Fruit fly (Drosophila melanogaster) whole organism, embryonic: ENCODE measurements around the gene Lim1.
A peak's percentile ranks its signal among the peaks of the same experiment; 100 is the strongest.

Source experiments
- Atf-2 ChIP-seq: fragments of 200-800 bp; sonication (Bioruptor generic); optimal IDR thresholded peaks from 2 replicates; lab custom pipeline; 2016; ENCODE audit warnings: missing biosample characterization, missing genetic modification characterization
- Atf3 ChIP-seq: fragments of 200-800 bp; sonication (Bioruptor generic); optimal IDR thresholded peaks from 3 replicates; lab custom pipeline; 2016; ENCODE audit warnings: missing biosample characterization, missing genetic modification characterization
- Atf6 ChIP-seq: fragments of 200-800 bp; sonication (Bioruptor generic); IDR thresholded peaks from 2 replicates; pipeline ENCODE4 v1.3.6; 2022; ENCODE audit warnings: missing biosample characterization, missing genetic modification characterization
- CG11695 ChIP-seq: fragments of 200-800 bp; sonication (Bioruptor generic); IDR thresholded peaks from 3 replicates; pipeline ENCODE4 v1.3.6; 2022; ENCODE audit warnings: missing biosample characterization, missing genetic modification characterization
- CG17328 ChIP-seq: fragments of 200-800 bp; sonication (Bioruptor generic); IDR thresholded peaks from 2 replicates; pipeline ENCODE4 v1.3.6; 2022; ENCODE audit warnings: missing biosample characterization, missing genetic modification characterization
- CG17829 ChIP-seq: fragments of 200-800 bp; optimal IDR thresholded peaks from 2 replicates; lab custom pipeline; 2019; ENCODE audit warnings: missing biosample characterization, mild to moderate bottlenecking, missing genetic modification characterization, moderate library complexity
- CG18476 ChIP-seq: fragments of 200-800 bp; sonication (Bioruptor generic); optimal IDR thresholded peaks from 2 replicates; lab custom pipeline; 2016; ENCODE audit warnings: missing biosample characterization, mild to moderate bottlenecking, missing genetic modification characterization
- CG2199 ChIP-seq: fragments of 200-800 bp; sonication (Bioruptor generic); IDR thresholded peaks from 3 replicates; pipeline ENCODE4 v1.3.6; 2022; ENCODE audit warnings: missing biosample characterization, missing genetic modification characterization
- CG30020 ChIP-seq: fragments of 200-800 bp; optimal IDR thresholded peaks from 2 replicates; lab custom pipeline; 2019; ENCODE audit warnings: missing biosample characterization, mild to moderate bottlenecking, missing genetic modification characterization, moderate library complexity
- CG31365 ChIP-seq: fragments of 200-800 bp; sonication (Bioruptor generic); optimal IDR thresholded peaks from 2 replicates; lab custom pipeline; 2018; ENCODE audit warnings: missing biosample characterization, mild to moderate bottlenecking, missing genetic modification characterization
- CG31388 ChIP-seq: fragments of 200-800 bp; sonication (Bioruptor generic); optimal IDR thresholded peaks from 2 replicates; lab custom pipeline; 2016; ENCODE audit warnings: missing biosample characterization, missing genetic modification characterization
- CG42726 ChIP-seq: fragments of 200-800 bp; sonication (Bioruptor generic); IDR thresholded peaks from 2 replicates; pipeline ENCODE4 v1.3.6; 2022; ENCODE audit warnings: missing biosample characterization, missing genetic modification characterization; ENCODE audit not compliant: partially characterized antibody
- CG4360 ChIP-seq: fragments of 200-800 bp; sonication (Bioruptor generic); IDR thresholded peaks from 2 replicates; pipeline ENCODE4 v1.3.6; 2022; ENCODE audit warnings: missing biosample characterization, missing genetic modification characterization
- CG6175 ChIP-seq: fragments of 200-800 bp; sonication (Bioruptor generic); IDR thresholded peaks from 3 replicates; pipeline ENCODE4 v1.3.6; 2022; ENCODE audit warnings: missing biosample characterization, missing genetic modification characterization
- CG6254 ChIP-seq: fragments of 200-800 bp; sonication (Bioruptor generic); optimal IDR thresholded peaks from 3 replicates; lab custom pipeline; 2017; ENCODE audit warnings: mild to moderate bottlenecking, missing biosample characterization, missing genetic modification reagents, missing genetic modification characterization
- CG6272 ChIP-seq: fragments of 200-800 bp; sonication (Bioruptor generic); IDR thresholded peaks from 2 replicates; pipeline ENCODE4 v1.3.6; 2022; ENCODE audit warnings: missing biosample characterization, missing genetic modification characterization
- CG6654 ChIP-seq: fragments of 200-800 bp; sonication (Bioruptor generic); optimal IDR thresholded peaks from 2 replicates; lab custom pipeline; 2017; ENCODE audit warnings: missing biosample characterization, mild to moderate bottlenecking, missing genetic modification characterization
- CG6791 ChIP-seq: fragments of 200-800 bp; sonication (Bioruptor generic); IDR thresholded peaks from 3 replicates; pipeline ENCODE4 v1.3.6; 2022; ENCODE audit warnings: missing biosample characterization, missing genetic modification characterization; ENCODE audit not compliant: partially characterized antibody
- CG8290 ChIP-seq, 3 experiments: fragments of 200-800 bp; sonication (Bioruptor generic); optimal IDR thresholded peaks; 2 replicates each; lab custom pipeline; 2016 to 2019; ENCODE audit warnings: missing biosample characterization in 3 of 3, missing genetic modification characterization in 3 of 3, mild to moderate bottlenecking in 2 of 3, moderate library complexity in 1 of 3
- CG8478 ChIP-seq: fragments of >200 bp; optimal IDR thresholded peaks from 2 replicates; lab custom pipeline; 2018
- Dref ChIP-seq: fragments of 200-800 bp; sonication (Bioruptor generic); IDR thresholded peaks from 2 replicates; pipeline ENCODE4 v1.3.6; 2022; ENCODE audit warnings: missing biosample characterization, missing genetic modification characterization
- Fer1 ChIP-seq: fragments of 200-800 bp; sonication (Bioruptor generic); optimal IDR thresholded peaks from 2 replicates; lab custom pipeline; 2017; ENCODE audit warnings: missing biosample characterization, mild to moderate bottlenecking, missing genetic modification characterization
- Nf-YA ChIP-seq: fragments of 200-800 bp; sonication (Bioruptor generic); IDR thresholded peaks from 2 replicates; pipeline ENCODE4 v1.3.6; 2022; ENCODE audit warnings: missing biosample characterization, missing genetic modification characterization
- Pdp1 ChIP-seq, 2 experiments: fragments of 200-800 bp; sonication (Bioruptor generic); optimal IDR thresholded peaks; 3 replicates each; lab custom pipeline; 2016; ENCODE audit warnings: missing biosample characterization in 2 of 2, missing genetic modification characterization in 2 of 2, mild to moderate bottlenecking in 1 of 2, moderate library complexity in 1 of 2
- Side ChIP-seq: fragments of 200-800 bp; sonication (Bioruptor generic); optimal IDR thresholded peaks from 2 replicates; lab custom pipeline; 2016; ENCODE audit warnings: missing biosample characterization, missing genetic modification characterization
- TFAM ChIP-seq: fragments of 200-800 bp; sonication (Bioruptor generic); optimal IDR thresholded peaks from 2 replicates; lab custom pipeline; 2017; ENCODE audit warnings: missing biosample characterization, missing genetic modification characterization, inconsistent platforms
- abd-A ChIP-seq: fragments of 200-800 bp; sonication (Bioruptor generic); optimal IDR thresholded peaks from 3 replicates; lab custom pipeline; 2019; ENCODE audit warnings: missing biosample characterization, mild to moderate bottlenecking, missing genetic modification characterization, moderate library complexity
- amos ChIP-seq: fragments of 200-800 bp; sonication (Bioruptor generic); IDR thresholded peaks from 2 replicates; pipeline ENCODE4 v1.3.6; 2022; ENCODE audit warnings: missing biosample characterization, missing genetic modification characterization; ENCODE audit not compliant: partially characterized antibody
- ara ChIP-seq: fragments of 200-800 bp; sonication (Bioruptor generic); IDR thresholded peaks from 2 replicates; pipeline ENCODE4 v1.3.6; 2022; ENCODE audit warnings: missing biosample characterization, missing genetic modification characterization
- chinmo ChIP-seq: fragments of 200-800 bp; sonication (Bioruptor generic); IDR thresholded peaks from 4 replicates; pipeline ENCODE4 v1.3.6; 2022; ENCODE audit warnings: missing biosample characterization, missing genetic modification characterization; ENCODE audit not compliant: partially characterized antibody
- chm ChIP-seq: fragments of 200-800 bp; sonication (Bioruptor generic); IDR thresholded peaks from 2 replicates; pipeline ENCODE4 v1.3.6; 2022; ENCODE audit warnings: missing biosample characterization, missing genetic modification characterization
- crol ChIP-seq: fragments of 200-800 bp; sonication (Bioruptor generic); IDR thresholded peaks from 2 replicates; pipeline ENCODE4 v1.3.6; 2022; ENCODE audit warnings: missing biosample characterization, missing genetic modification characterization
- dm ChIP-seq: fragments of 200-800 bp; sonication (Bioruptor generic); optimal IDR thresholded peaks from 3 replicates; lab custom pipeline; 2016; ENCODE audit warnings: missing biosample characterization, missing genetic modification characterization
- emc ChIP-seq: fragments of 200-800 bp; sonication (Bioruptor generic); optimal IDR thresholded peaks from 2 replicates; lab custom pipeline; 2016; ENCODE audit warnings: missing biosample characterization, missing genetic modification characterization
- ewg ChIP-seq: fragments of 200-800 bp; sonication (Bioruptor generic); optimal IDR thresholded peaks from 3 replicates; lab custom pipeline; 2017; ENCODE audit warnings: mild to moderate bottlenecking, missing biosample characterization, missing genetic modification reagents, missing genetic modification characterization
- hkb ChIP-seq, 2 experiments: fragments of 200-800 bp in 1 of 2; fragments of >200 bp in 1 of 2; sonication (Bioruptor generic) in 1 of 2; IDR thresholded peaks in 1 of 2; optimal IDR thresholded peaks in 1 of 2; 2 replicates each; pipeline versions ENCODE4 v1.3.6 to Lab custom; 2017 to 2022; ENCODE audit warnings: missing biosample characterization in 1 of 2, missing genetic modification characterization in 1 of 2
- kah ChIP-seq: fragments of 200-800 bp; sonication (Bioruptor generic); optimal IDR thresholded peaks from 2 replicates; lab custom pipeline; 2018; ENCODE audit warnings: missing biosample characterization, mild to moderate bottlenecking, missing genetic modification characterization
- pb ChIP-seq: fragments of 200-800 bp; sonication (Bioruptor generic); optimal IDR thresholded peaks from 3 replicates; lab custom pipeline; 2016; ENCODE audit warnings: missing biosample characterization, missing genetic modification characterization
- peb ChIP-seq: fragments of 200-800 bp; sonication (Bioruptor generic); IDR thresholded peaks from 2 replicates; pipeline ENCODE4 v1.3.6; 2022; ENCODE audit warnings: missing biosample characterization, missing genetic modification characterization
- psq ChIP-seq: fragments of 200-800 bp; sonication (Bioruptor generic); optimal IDR thresholded peaks from 2 replicates; lab custom pipeline; 2017; ENCODE audit warnings: missing biosample characterization, missing genetic modification characterization
- row ChIP-seq: fragments of 200-800 bp; sonication (Bioruptor generic); IDR thresholded peaks from 3 replicates; pipeline ENCODE4 v1.3.6; 2022; ENCODE audit warnings: missing biosample characterization, missing genetic modification characterization
- scrt ChIP-seq: fragments of 200-800 bp; sonication (Bioruptor generic); optimal IDR thresholded peaks from 2 replicates; lab custom pipeline; 2018; ENCODE audit warnings: missing biosample characterization, mild to moderate bottlenecking, missing genetic modification characterization, moderate library complexity
- sob ChIP-seq: fragments of 200-800 bp; sonication (Bioruptor generic); IDR thresholded peaks from 2 replicates; pipeline ENCODE4 v1.3.6; 2022; ENCODE audit warnings: missing biosample characterization, missing genetic modification characterization
- sqz ChIP-seq: fragments of 200-800 bp; sonication (Bioruptor generic); optimal IDR thresholded peaks from 3 replicates; lab custom pipeline; 2018; ENCODE audit warnings: missing biosample characterization, mild to moderate bottlenecking, missing genetic modification characterization
- tll ChIP-seq, 2 experiments: fragments of 200-800 bp in 1 of 2; fragments of >200 bp in 1 of 2; sonication (Bioruptor generic) in 1 of 2; optimal IDR thresholded peaks; 2 replicates each; lab custom pipeline; 2017 to 2019; ENCODE audit warnings: missing biosample characterization in 2 of 2, missing genetic modification characterization in 2 of 2, mild to moderate bottlenecking in 1 of 2, moderate library complexity in 1 of 2
- vnd ChIP-seq: fragments of 200-800 bp; sonication (Bioruptor generic); IDR thresholded peaks from 3 replicates; pipeline ENCODE4 v1.3.6; 2022; ENCODE audit warnings: missing biosample characterization, missing genetic modification characterization; ENCODE audit not compliant: partially characterized antibody
- vvl ChIP-seq: fragments of 200-800 bp; sonication (Bioruptor generic); IDR thresholded peaks from 2 replicates; pipeline ENCODE4 v1.3.6; 2022; ENCODE audit warnings: missing biosample characterization, missing genetic modification characterization
- yki ChIP-seq: fragments of >200 bp; optimal IDR thresholded peaks from 3 replicates; lab custom pipeline; 2018
- zen2 ChIP-seq: fragments of 200-800 bp; sonication (Bioruptor generic); IDR thresholded peaks from 3 replicates; pipeline ENCODE4 v1.3.6; 2022; ENCODE audit warnings: missing biosample characterization, missing genetic modification characterization; ENCODE audit not compliant: partially characterized antibody

Lim1 gene

DNA sequence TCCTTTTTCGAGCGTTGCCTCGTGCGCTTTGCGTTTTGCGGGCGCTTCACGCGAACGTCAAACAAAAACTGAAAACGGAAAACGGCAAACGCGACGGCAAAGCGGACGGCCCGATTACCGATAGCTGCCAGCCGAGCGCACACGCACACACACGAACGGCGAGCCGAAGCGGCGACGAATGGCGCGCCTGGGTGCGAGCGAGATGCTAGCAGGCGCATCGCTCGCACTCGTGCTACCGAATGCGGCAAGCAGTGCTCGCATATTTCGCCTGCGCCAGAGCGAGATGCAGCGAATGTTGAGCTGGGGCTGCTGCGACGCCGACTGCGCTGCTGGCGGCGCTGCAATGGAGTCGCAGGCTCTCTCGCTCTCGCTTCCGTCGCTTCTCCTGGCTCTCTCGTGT lies at the start of gene Lim1:
TSS of gene Lim1 (minus strand) at position 76 of the 400 bp plus-strand sequence.
- TF ChIP-seq sob (0 out of 2 replicates have a peak, but pooled peaks have one; percentile 13), chm (GFP tag; lab: Robert Waterston, UW) (peak; percentile 29; the same call in 1 of the 2 replicates), CG4360 (peak; percentile 52; the same call in 1 of the 2 replicates), Atf3 (GFP tag; lab: Kevin White, UChicago) (no peak), CG6272 (0 out of 2 replicates have a peak, but pooled peaks have one; percentile 15), CG6791 (GFP tag; lab: Robert Waterston, UW) (peak; percentile 60; the same call in 1 of the 3 replicates), tll (GFP tag; optimal IDR thresholded peaks at IDR 0.05; lab: Kevin White, UChicago) (peak in 1 of 2 experiments; percentile 23), CG42726 (GFP tag; lab: Robert Waterston, UW) (peak; percentile 23; the same call in 1 of the 2 replicates), CG8290 (GFP tag; optimal IDR thresholded peaks at IDR 0.05; lab: Kevin White, UChicago) (no peak), CG8290 (tag; optimal IDR thresholded peaks at IDR 0.05; lab: Kevin White, UChicago) (peak in 1 of 2 experiments; percentile 19), row (GFP tag; lab: Robert Waterston, UW) (peak; percentile 21; the same call in 1 of the 3 replicates), vvl (GFP tag; lab: Robert Waterston, UW) (peak; percentile 65), psq (peak; percentile 85), sqz (GFP tag; lab: Kevin White, UChicago) (peak; percentile 38), Atf6 (GFP tag; lab: Robert Waterston, UW) (peak; percentile 16; the same call in 1 of the 2 replicates), CG6254 (GFP tag; lab: Kevin White, UChicago) (no peak), ara (GFP tag; lab: Robert Waterston, UW) (0 out of 2 replicates have a peak, but pooled peaks have one; percentile 24), Side (GFP tag; lab: Kevin White, UChicago) (no peak), CG2199 (GFP tag; lab: Robert Waterston, UW) (0 out of 3 replicates have a peak, but pooled peaks have one; percentile 28), hkb (optimal IDR thresholded peaks at IDR 0.05; lab: Kevin White, UChicago) (no peak), hkb (GFP tag; IDR thresholded peaks at IDR 0.05; lab: Robert Waterston, UW) (peak; percentile 48), ewg (GFP tag; lab: Kevin White, UChicago) (peak; percentile 73), dm (GFP tag; lab: Kevin White, UChicago) (no peak), CG6654 (GFP tag; lab: Kevin White, UChicago) (no peak), abd-A (tag; lab: Kevin White, UChicago) (peak; percentile 62), kah (no peak), Pdp1 (GFP tag; optimal IDR thresholded peaks at IDR 0.05; lab: Kevin White, UChicago) (no peak), emc (GFP tag; lab: Kevin White, UChicago) (no peak), zen2 (GFP tag; lab: Robert Waterston, UW) (peak; percentile 40; the same call in 1 of the 3 replicates), yki (lab: Kevin White, UChicago) (no peak), Fer1 (GFP tag; lab: Kevin White, UChicago) (no peak), Atf-2 (GFP tag; lab: Kevin White, UChicago) (no peak), CG17829 (tag; lab: Kevin White, UChicago) (peak; percentile 45), CG18476 (GFP tag; lab: Kevin White, UChicago) (no peak), CG30020 (tag; lab: Kevin White, UChicago) (no peak), Dref (GFP tag; lab: Robert Waterston, UW) (0 out of 2 replicates have a peak, but pooled peaks have one; percentile 25), CG31388 (GFP tag; lab: Kevin White, UChicago) (no peak), peb (GFP tag; lab: Robert Waterston, UW) (0 out of 2 replicates have a peak, but pooled peaks have one; percentile 34), CG6175 (GFP tag; lab: Robert Waterston, UW) (peak; percentile 86), amos (peak; percentile 39; the same call in 1 of the 2 replicates), chinmo (GFP tag; lab: Robert Waterston, UW) (peak; percentile 93; the same call in 3 of the 4 replicates), CG11695 (GFP tag; lab: Robert Waterston, UW) (peak; percentile 12; the same call in 1 of the 3 replicates), crol (peak; percentile 80), Nf-YA (peak; percentile 98), vnd (0 out of 3 replicates have a peak, but pooled peaks have one; percentile 10), scrt (peak; percentile 26), CG17328 (GFP tag; lab: Robert Waterston, UW) (0 out of 2 replicates have a peak, but pooled peaks have one; percentile 8), CG8478 (peak; percentile 99), CG31365 (tag; lab: Kevin White, UChicago) (peak; percentile 23), TFAM (GFP tag; lab: Kevin White, UChicago) (no peak), pb (GFP tag; lab: Kevin White, UChicago) (no peak)
